Fruit fly (Drosophila melanogaster) whole organism: ENCODE results near the gene ValRS-m.
A peak's percentile ranks its signal among the peaks of the same experiment; 100 is the strongest.

ENCODE experiments used
- CG8478 ChIP-seq: fragments of >200 bp; optimal IDR thresholded peaks from 2 replicates; lab custom pipeline; 2018; ENCODE audit warnings: inconsistent platforms
- Dll ChIP-seq: fragments of >200 bp; optimal IDR thresholded peaks from 2 replicates; lab custom pipeline; 2017
- EcR ChIP-seq, 2 experiments: fragments of >200 bp; optimal IDR thresholded peaks; 2 replicates each; lab custom pipeline; 2017; ENCODE audit warnings: missing biosample characterization in 2 of 2, missing genetic modification characterization in 2 of 2, missing genetic modification reagents in 2 of 2
- pan ChIP-seq: fragments of >200 bp; optimal IDR thresholded peaks from 2 replicates; lab custom pipeline; 2017
- psq ChIP-seq: fragments of >200 bp; optimal IDR thresholded peaks from 2 replicates; lab custom pipeline; 2017
- usp ChIP-seq: fragments of >200 bp; optimal IDR thresholded peaks from 2 replicates; lab custom pipeline; 2017; ENCODE audit warnings: missing biosample characterization, missing genetic modification characterization, mixed read lengths

The ValRS-m gene

DNA sequence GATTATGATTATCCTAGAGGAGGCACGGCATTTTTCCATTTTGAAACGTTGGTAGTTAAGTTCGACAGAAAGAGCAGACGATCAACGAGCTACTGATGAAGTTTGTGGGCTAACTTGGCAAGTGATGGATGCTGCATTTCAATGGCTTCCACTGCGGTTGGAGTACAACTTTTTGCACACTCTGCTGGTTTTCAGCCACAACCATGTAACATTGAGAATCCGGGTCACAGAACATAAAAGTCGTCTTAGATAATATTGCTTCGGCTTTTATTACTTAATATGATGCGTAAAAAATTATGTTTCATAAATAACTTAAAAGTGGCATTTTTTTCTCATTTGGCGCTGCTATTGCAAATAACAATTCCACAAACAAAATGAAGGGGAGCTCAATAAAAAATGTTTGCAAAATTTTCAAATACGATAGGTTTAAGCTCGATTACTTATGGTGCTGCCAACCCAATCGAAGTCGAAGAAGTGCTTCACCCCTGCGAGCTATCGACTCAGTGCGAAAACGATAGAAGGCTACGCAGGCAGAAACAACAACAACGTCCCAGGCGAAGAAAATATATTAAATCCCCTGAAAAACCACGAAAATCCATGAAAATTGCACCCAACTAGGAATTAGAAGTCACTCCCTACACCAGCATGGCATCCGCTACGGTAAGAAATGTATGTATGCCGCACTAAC, 1.9 kb upstream of the ValRS-m start, which contains the start of the genes CG5653 and CG5021:
Gene CG5653, minus strand, starts transcription at position 51 of the 688 bp plus-strand sequence.
Gene CG5021, plus strand, starts transcription at position 506 of the 688 bp plus-strand sequence.
- TF ChIP-seq CG8478 (lab: Kevin White, UChicago) (no peak), psq (lab: Kevin White, UChicago) (no peak), EcR (GFP tag; optimal IDR thresholded peaks at IDR 0.05; lab: Kevin White, UChicago) (no peak), Dll (lab: Kevin White, UChicago) (no peak), pan (lab: Kevin White, UChicago) (no peak), usp (GFP tag; lab: Kevin White, UChicago) (no peak)

DNA sequence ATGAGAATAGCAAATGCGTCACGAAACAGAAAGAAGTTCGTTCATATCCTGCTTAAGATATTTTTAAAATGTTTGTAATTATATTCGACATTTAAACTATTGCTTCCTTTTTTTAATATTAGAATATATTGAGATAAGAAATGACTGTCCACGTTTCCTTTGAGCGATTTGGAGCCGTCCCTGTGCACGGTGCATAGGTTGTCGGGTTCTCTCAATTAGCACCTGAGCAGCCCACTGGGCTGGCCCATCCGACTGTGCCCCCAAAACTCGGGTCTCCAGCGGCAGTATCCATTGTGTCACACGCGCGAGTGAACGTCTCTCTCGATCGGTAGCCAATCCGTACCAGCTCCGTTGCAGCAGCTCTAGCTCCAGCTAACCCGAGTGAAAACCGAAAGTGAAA, 6.0 kb downstream of the ValRS-m start, which contains the start of gene CG13313:
Gene CG13313, plus strand, starts transcription at position 301 of the 400 bp plus-strand sequence.
- TF ChIP-seq usp (GFP tag; lab: Kevin White, UChicago): no peak
- TF ChIP-seq CG8478 (lab: Kevin White, UChicago): no peak
- no peak for TF ChIP-seq EcR (GFP tag; optimal IDR thresholded peaks at IDR 0.05; lab: Kevin White, UChicago)
- no peak for TF ChIP-seq pan (lab: Kevin White, UChicago)
- TF ChIP-seq Dll (lab: Kevin White, UChicago): no peak
- TF ChIP-seq psq (lab: Kevin White, UChicago): no peak

DNA sequence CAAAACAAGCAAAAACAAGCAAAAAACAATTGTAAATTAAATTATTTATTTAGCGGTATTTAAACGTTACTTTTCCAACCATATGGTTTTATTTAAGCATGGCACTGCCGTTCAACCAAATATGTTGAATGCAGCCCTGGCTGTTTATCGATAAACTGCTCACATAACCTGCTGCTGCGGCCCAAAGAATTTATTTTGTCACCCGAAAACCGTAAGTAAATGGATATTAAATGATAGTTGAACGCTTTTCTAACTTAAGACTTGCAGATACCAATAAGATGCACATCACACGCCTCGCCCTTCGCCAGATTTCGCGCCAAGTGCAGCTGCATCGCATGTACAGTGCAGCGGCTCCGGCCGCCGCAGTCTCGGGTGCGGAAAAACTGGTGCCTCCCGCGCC, 7.9 kb downstream of the ValRS-m start, which contains the start of gene mRpL12:
Gene mRpL12, plus strand, starts transcription at position 123 of the 400 bp plus-strand sequence.
- TF ChIP-seq psq (lab: Kevin White, UChicago) (no peak), Dll (lab: Kevin White, UChicago) (no peak), pan (lab: Kevin White, UChicago) (no peak), CG8478 (lab: Kevin White, UChicago) (no peak), usp (GFP tag; lab: Kevin White, UChicago) (no peak), EcR (GFP tag; optimal IDR thresholded peaks at IDR 0.05; lab: Kevin White, UChicago) (no peak)

DNA sequence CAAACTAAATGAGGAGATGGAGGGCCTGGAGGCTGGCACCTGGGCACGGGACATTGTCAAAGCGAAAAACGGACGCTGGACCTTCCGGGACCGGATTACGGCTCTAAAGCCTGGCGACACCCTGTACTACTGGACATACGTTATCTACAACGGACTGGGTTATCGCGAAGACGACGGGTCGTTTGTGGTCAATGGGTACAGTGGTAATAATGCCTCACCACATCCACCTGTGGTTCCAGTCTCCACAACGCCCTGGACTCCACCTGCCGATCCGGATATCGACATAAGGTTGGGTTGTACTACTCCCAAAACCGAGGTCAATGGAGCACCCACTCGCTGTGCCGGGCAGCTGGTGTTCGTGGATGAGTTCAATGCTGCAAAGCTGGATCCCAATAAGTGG, 9.4 kb downstream of the ValRS-m start:
- TF ChIP-seq EcR (GFP tag; optimal IDR thresholded peaks at IDR 0.05; lab: Kevin White, UChicago): no peak
- no peak for TF ChIP-seq psq (lab: Kevin White, UChicago)
- TF ChIP-seq usp (GFP tag; lab: Kevin White, UChicago): no peak
- TF ChIP-seq Dll (lab: Kevin White, UChicago): peak; percentile 38

DNA sequence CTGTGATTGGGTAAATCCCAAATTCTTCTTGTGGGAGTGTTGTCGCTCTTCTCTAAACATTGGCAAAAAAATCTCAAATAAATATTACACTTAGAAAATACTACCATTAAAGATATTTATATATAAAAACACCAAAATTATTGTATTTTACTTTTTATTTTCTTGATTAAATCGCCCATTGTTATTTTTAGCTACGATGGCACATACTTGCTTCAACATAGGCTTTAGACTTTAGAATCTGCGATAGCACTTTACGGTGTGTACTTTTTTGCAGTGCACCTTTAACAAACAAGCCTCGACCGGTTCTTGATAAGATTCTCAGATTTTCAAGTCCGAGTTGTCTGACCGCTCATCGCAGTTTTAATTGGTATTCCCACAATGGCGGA, 9.9 kb downstream of the ValRS-m start, which contains the start of gene GNBP3:
Gene GNBP3, plus strand, starts transcription at position 374 of the 386 bp plus-strand sequence.
- TF ChIP-seq EcR (GFP tag; optimal IDR thresholded peaks at IDR 0.05; lab: Kevin White, UChicago) (no peak), psq (lab: Kevin White, UChicago) (no peak), usp (GFP tag; lab: Kevin White, UChicago) (no peak), pan (lab: Kevin White, UChicago) (no peak), CG8478 (lab: Kevin White, UChicago) (no peak), Dll (lab: Kevin White, UChicago) (no peak)

DNA sequence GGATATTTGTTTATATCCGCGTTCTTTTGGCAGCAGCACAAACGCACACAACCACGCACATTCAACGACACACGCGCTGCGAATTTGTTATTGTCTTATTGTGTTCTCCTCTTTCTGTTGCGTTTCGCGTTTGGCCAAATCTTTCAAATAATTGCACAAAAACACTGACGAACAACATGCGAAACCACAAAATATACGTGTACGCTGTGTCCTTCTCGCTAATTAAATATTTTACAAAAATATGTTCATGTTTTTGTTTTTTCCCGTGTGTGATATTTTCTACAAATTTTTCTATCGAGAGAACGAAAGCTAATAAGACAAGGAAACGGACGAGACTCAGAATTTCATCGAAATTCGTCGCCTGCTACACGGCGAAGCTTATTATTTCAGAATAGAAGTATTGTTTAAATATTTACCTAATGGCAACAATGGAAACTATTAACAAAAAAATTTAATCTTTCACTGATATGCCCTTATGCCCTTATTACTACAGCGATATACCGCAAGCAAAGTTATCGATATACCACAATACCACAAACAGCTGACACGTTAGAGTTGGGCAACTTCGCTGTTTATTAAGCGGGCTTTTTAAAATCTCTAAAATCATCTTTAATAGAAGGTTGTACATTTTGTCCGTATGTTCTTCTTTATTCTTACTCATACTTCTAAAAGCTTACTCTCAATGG, 10.5 kb downstream of the ValRS-m start, which contains the start of the genes CG43783 and orb2:
Gene CG43783, minus strand, starts transcription at position 311 of the 686 bp plus-strand sequence.
Gene orb2, minus strand, starts transcription at position 502 of the 686 bp plus-strand sequence.
- TF ChIP-seq pan (lab: Kevin White, UChicago): no peak
- TF ChIP-seq usp (GFP tag; lab: Kevin White, UChicago): no peak
- no peak for TF ChIP-seq psq (lab: Kevin White, UChicago)
- no peak for TF ChIP-seq CG8478 (lab: Kevin White, UChicago)
- no peak for TF ChIP-seq Dll (lab: Kevin White, UChicago)
- no peak for TF ChIP-seq EcR (GFP tag; optimal IDR thresholded peaks at IDR 0.05; lab: Kevin White, UChicago)

DNA sequence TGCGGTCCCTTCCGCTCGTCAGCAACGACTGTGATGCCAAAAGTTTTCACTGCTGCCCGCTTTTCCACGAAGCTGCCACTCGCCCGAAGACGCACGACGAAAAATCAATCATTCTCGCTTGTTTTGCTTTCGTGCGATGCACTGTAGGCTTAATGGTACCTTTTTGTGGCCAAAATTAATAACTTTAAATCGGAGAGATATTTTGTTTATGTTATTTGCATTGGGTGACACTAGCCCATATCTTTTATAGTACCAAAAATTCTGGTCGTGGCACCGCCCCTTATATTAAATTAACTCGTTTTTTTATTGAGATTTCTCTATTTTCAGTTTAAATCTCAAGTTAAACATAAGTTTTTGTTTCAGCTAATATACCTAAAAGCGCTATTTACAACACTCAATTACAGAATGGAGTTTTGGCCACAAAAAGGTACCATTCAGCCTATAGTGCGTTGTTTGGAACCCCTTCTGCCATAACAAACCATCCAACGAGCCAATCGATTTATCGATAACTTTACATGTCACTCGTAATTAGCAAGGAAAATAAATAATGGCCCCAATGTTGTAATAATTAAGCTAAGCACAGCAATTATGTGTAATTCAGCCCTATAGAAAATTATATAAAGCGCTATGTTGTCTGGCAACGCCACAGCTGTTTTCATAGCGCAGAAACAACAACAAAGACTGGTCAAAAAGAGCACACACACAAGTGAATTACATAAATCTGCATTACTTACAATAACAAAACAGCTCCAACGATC, 11.2 kb downstream of the ValRS-m start:
- TF ChIP-seq pan (lab: Kevin White, UChicago) (peak; percentile 15), CG8478 (lab: Kevin White, UChicago) (no peak)

DNA sequence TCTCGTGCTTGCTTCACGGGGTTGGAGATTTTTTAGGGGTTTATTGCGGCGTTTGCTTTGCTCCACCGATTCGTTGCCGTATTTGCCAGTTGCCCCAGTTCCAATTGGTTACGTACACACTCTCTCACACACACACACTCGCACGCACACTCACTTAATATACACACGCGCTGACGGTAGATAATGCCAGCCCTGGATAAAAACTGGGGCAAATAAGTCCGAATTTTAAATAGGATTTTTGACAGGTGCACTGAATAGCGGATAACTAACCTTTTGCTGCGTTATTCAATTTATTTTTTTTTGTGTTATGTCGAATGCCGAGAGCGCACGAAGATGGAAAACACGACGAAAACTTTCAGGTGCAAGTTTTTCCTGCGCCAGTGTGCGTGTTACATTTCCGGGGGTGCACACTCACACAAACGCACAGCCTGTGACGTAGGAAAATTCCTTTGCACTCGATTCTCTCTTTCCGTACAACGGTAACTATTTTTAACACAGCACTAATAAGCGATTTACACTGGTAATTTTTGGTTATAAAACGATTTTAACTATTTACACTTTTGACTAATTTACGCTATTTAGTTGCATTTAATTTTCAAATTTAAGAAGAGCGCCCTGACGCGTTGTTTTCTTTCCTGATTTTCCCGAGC, 11.9 kb downstream of the ValRS-m start:
- TF ChIP-seq CG8478 (lab: Kevin White, UChicago) (no peak), EcR (GFP tag; optimal IDR thresholded peaks at IDR 0.05; lab: Kevin White, UChicago) (no peak), psq (lab: Kevin White, UChicago) (no peak), Dll (lab: Kevin White, UChicago) (no peak), pan (lab: Kevin White, UChicago) (no peak)

DNA sequence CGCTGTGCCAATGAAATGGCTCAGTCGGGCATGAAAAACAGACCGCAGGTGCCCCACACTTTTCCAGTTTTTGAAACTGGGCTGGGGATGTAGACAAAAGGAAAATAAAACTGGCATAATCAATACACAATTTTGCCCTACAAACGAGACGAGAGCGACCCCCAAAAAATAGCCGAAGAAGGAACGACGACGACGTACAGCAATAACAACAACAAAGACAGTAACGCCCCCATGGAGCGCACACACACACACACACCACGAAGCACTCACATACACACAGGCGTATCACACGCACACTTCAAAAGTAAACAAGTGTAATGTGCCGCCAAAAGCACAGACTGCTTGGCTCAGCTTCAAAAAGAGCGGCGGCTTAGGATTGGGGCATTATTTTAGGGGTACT, 13.1 kb downstream of the ValRS-m start:
- no peak for TF ChIP-seq EcR (GFP tag; optimal IDR thresholded peaks at IDR 0.05; lab: Kevin White, UChicago)
- TF ChIP-seq usp (GFP tag; lab: Kevin White, UChicago): no peak
- no peak for TF ChIP-seq CG8478 (lab: Kevin White, UChicago)
- no peak for TF ChIP-seq pan (lab: Kevin White, UChicago)
- TF ChIP-seq Dll (lab: Kevin White, UChicago): no peak
- no peak for TF ChIP-seq psq (lab: Kevin White, UChicago)

DNA sequence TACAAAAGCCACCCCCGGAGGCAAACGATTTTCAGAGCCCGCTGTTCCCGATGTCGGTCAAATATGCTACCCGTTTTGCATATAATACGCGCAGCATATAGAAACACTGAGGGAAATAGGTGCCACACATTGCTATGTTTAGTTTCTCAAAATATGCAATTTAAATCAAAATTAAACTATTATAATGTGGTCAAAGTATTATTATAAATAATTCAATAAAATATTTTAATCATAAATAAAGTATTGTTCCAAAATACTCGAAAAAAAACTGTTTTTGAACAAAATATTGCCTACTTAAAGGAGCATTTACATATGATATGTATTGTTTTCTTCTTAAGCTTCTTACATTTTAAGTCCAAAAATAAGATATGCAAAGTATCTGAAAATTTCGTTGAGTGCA, 13.6 kb downstream of the ValRS-m start:
- TF ChIP-seq Dll (lab: Kevin White, UChicago) (no peak), CG8478 (lab: Kevin White, UChicago) (no peak), pan (lab: Kevin White, UChicago) (no peak), usp (GFP tag; lab: Kevin White, UChicago) (no peak), EcR (GFP tag; optimal IDR thresholded peaks at IDR 0.05; lab: Kevin White, UChicago) (no peak), psq (lab: Kevin White, UChicago) (no peak)
